Fruit fly (Drosophila melanogaster) S2 (cell line): Measurements from ENCODE around the gene M6.

Source experiments
- CG8478 ChIP-seq: fragments of >200 bp; optimal IDR thresholded peaks from 2 replicates; lab custom pipeline; 2018
- CTCF ChIP-seq, 2 experiments: fragments of >200 bp; optimal IDR thresholded peaks; 2 replicates each; lab custom pipeline; 2018

Gene M6

dm6 chr3L:21496502-21496864 lies 11.2 kb upstream of the M6 start:
- TF ChIP-seq CG8478: no peak
- TF ChIP-seq CTCF (optimal IDR thresholded peaks at IDR 0.05; lab: Kevin White, UChicago): no peak

- TF ChIP-seq CTCF (optimal IDR thresholded peaks at IDR 0.05; lab: Kevin White, UChicago) (no peak), CG8478 (no peak)
These were observed 10.6 kb upstream of the M6 start, which contains the start of gene Hr78 for dm6 chr3L:21496865-21497634. Gene Hr78, minus strand, starts transcription at chr3L:21497494.

dm6 chr3L:21501172-21501571 lies 6.5 kb upstream of the M6 start, which contains the start of gene Est-Q:
Gene Est-Q, plus strand, starts transcription at chr3L:21501421.
- no peak for TF ChIP-seq CG8478
- no peak for TF ChIP-seq CTCF (optimal IDR thresholded peaks at IDR 0.05; lab: Kevin White, UChicago)

dm6 chr3L:21501928-21502327 lies 5.7 kb upstream of the M6 start:
- TF ChIP-seq CG8478 (no peak), CTCF (optimal IDR thresholded peaks at IDR 0.05; lab: Kevin White, UChicago) (no peak)

dm6 chr3L:21507955-21508354 lies 303 bp downstream of the M6 start:
- TF ChIP-seq CTCF (optimal IDR thresholded peaks at IDR 0.05; lab: Kevin White, UChicago) (no peak), CG8478 (no peak)

- TF ChIP-seq CG8478 (no peak), CTCF (optimal IDR thresholded peaks at IDR 0.05; lab: Kevin White, UChicago) (no peak)
These were observed 969 bp downstream of the M6 start for dm6 chr3L:21508621-21509020.

- TF ChIP-seq CTCF (optimal IDR thresholded peaks at IDR 0.05; lab: Kevin White, UChicago) (no peak), CG8478 (no peak)
These were observed 2.0 kb downstream of the M6 start for dm6 chr3L:21509488-21510122.

dm6 chr3L:21515823-21516715 lies 8.4 kb downstream of the M6 start, which contains the start of the genes SAK and Cdk12:
Gene SAK, minus strand, starts transcription at chr3L:21515887.
Gene Cdk12, plus strand, starts transcription at chr3L:21516306.
- TF ChIP-seq CG8478 (no peak), CTCF (optimal IDR thresholded peaks at IDR 0.05; lab: Kevin White, UChicago) (no peak)

- TF ChIP-seq CG8478 (no peak), CTCF (optimal IDR thresholded peaks at IDR 0.05; lab: Kevin White, UChicago) (no peak)
These were observed 9.1 kb downstream of the M6 start for dm6 chr3L:21516716-21517266.

- TF ChIP-seq CTCF (optimal IDR thresholded peaks at IDR 0.05; lab: Kevin White, UChicago): no peak
- no peak for TF ChIP-seq CG8478
These were observed 10.7 kb downstream of the M6 start for dm6 chr3L:21518345-21518744.

- TF ChIP-seq CG8478 (no peak), CTCF (optimal IDR thresholded peaks at IDR 0.05; lab: Kevin White, UChicago) (peak in 1 of 2 experiments; percentile 1)
These were observed 15.6 kb downstream of the M6 start, which contains the start of gene CG7611 for dm6 chr3L:21523059-21523836. Gene CG7611, plus strand, starts transcription at chr3L:21523186.

dm6 chr3L:21524071-21524889 lies 16.6 kb downstream of the M6 start:
- TF ChIP-seq CG8478: no peak
- no peak for TF ChIP-seq CTCF (optimal IDR thresholded peaks at IDR 0.05; lab: Kevin White, UChicago)

- TF ChIP-seq CTCF (optimal IDR thresholded peaks at IDR 0.05; lab: Kevin White, UChicago): no peak
- TF ChIP-seq CG8478: no peak
These were observed 21.5 kb downstream of the M6 start, which contains the start of gene Arv1 for dm6 chr3L:21529108-21529507. Gene Arv1, minus strand, starts transcription at chr3L:21529333.
